Worm (Caenorhabditis elegans): ENCODE results near the gene nsph-4.2.
A peak's percentile ranks its signal among the peaks of the same experiment; 100 is the strongest.
"Not testable (repeated sequence)": the region's sequence is repeated elsewhere in the genome, so short reads cannot be mapped to it uniquely, and the experiment has no call there.

The nsph-4.2 gene

DNA sequence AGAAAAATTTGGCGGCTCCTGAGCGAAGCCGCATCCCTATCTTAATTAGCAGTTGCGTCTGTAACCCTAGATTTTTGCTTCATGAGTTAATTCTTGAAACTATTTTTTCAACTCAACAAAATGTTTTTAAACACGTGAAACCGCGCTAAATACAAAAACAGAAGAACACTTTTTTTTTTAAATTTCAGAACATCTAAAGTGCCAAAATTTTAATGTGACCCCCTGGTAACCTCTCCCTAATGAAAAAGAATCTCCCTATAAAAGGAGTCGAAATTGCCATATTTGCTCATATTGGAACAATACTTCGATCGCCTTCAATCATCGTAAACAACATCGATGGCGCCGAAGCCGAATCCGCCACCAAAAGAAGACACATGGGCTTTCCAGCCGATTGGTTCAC, at the start of gene nsph-4.2:
Gene nsph-4.2, plus strand, starts transcription at position 301 of the 400 bp plus-strand sequence.
- TF ChIP-seq nhr-232, ceh-31, che-1 (tag; optimal IDR thresholded peaks at IDR 0.05): not testable (repeated sequence)

DNA sequence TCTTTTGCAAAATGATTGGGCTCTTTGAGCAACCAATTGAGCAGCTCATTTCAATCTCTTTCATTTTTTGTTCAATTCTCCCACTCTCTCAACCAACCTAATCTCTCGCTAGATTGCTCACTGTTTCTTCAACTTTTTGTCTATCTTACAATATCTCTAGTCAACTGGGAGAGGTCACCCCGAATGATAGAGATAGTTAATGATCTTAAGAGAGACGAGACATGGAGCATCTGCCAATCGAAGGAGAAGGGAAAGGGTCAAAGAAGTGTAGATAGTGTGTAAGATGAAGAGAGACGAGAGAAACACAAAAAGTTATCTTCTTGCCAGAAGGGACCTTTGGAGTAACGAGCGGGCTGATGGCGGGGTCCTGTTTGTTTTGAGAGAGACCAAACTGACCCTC, 49.3 kb upstream of the nsph-4.2 start:
- TF ChIP-seq nhr-11 (tag; optimal IDR thresholded peaks at IDR 0.05), result no peak
- no peak for TF ChIP-seq F13H6.1 (tag; optimal IDR thresholded peaks at IDR 0.05)
- no peak for TF ChIP-seq ceh-6 (GFP tag; optimal IDR thresholded peaks at IDR 0.05)
- no peak for TF ChIP-seq ceh-9 (tag; optimal IDR thresholded peaks at IDR 0.05)
- no peak for TF ChIP-seq ama-1 (optimal IDR thresholded peaks at IDR 0.05)
- TF ChIP-seq ttx-3 (tag; optimal IDR thresholded peaks at IDR 0.05), result no peak
- TF ChIP-seq pha-4 (tag; optimal IDR thresholded peaks at IDR 0.05), result no peak
- TF ChIP-seq eyg-1 (tag; optimal IDR thresholded peaks at IDR 0.05), result no peak
- no peak for TF ChIP-seq ets-4 (tag; optimal IDR thresholded peaks at IDR 0.05)
- TF ChIP-seq K09A11.1 (tag; optimal IDR thresholded peaks at IDR 0.05; ENCODE audit: insufficient read depth), result no peak
- TF ChIP-seq hlh-8 (tag; optimal IDR thresholded peaks at IDR 0.05), result no peak
- TF ChIP-seq sox-2 (GFP tag; IDR thresholded peaks at IDR 0.05), result no peak
- TF ChIP-seq ceh-48 (tag; optimal IDR thresholded peaks at IDR 0.05), result no peak
- TF ChIP-seq mec-3 (tag; optimal IDR thresholded peaks at IDR 0.05; ENCODE audit: borderline replicate concordance), result no peak
- no peak for TF ChIP-seq hlh-13 (GFP tag; optimal IDR thresholded peaks at IDR 0.05)
- TF ChIP-seq syd-9 (tag; optimal IDR thresholded peaks at IDR 0.05), result no peak
- TF ChIP-seq che-1 (tag; optimal IDR thresholded peaks at IDR 0.05), result no peak
- TF ChIP-seq gmeb-2 (tag; optimal IDR thresholded peaks at IDR 0.05), result no peak
- TF ChIP-seq ceh-18 (tag; optimal IDR thresholded peaks at IDR 0.05), result peak; percentile 50
- TF ChIP-seq ahr-1 (tag; optimal IDR thresholded peaks at IDR 0.05), result no peak
- TF ChIP-seq rnt-1 (tag; optimal IDR thresholded peaks at IDR 0.05), result no peak
- TF ChIP-seq ceh-22 (tag; optimal IDR thresholded peaks at IDR 0.05), result peak; percentile 7
- TF ChIP-seq ref-2 (tag; optimal IDR thresholded peaks at IDR 0.05), result peak; percentile 16
- no peak for TF ChIP-seq ceh-31 (tag; optimal IDR thresholded peaks at IDR 0.05)
- no peak for TF ChIP-seq sdc-2 (tag; optimal IDR thresholded peaks at IDR 0.05)
- peak; percentile 58 for TF ChIP-seq unc-55 (GFP tag; optimal IDR thresholded peaks at IDR 0.05)
- TF ChIP-seq elt-2 (tag; optimal IDR thresholded peaks at IDR 0.05), result peak; percentile 14
- TF ChIP-seq unc-42 (tag; optimal IDR thresholded peaks at IDR 0.05), result no peak
- TF ChIP-seq tbx-2 (tag; optimal IDR thresholded peaks at IDR 0.05), result peak; percentile 12
- no peak for TF ChIP-seq K02D7.2 (tag; optimal IDR thresholded peaks at IDR 0.05)
- TF ChIP-seq ceh-24 (tag; optimal IDR thresholded peaks at IDR 0.05), result no peak
- no peak for TF ChIP-seq hlh-15 (tag; optimal IDR thresholded peaks at IDR 0.05)
- peak; percentile 74 for TF ChIP-seq nfya-1 (tag; optimal IDR thresholded peaks at IDR 0.05)
- TF ChIP-seq Y22D7AL.16 (tag; optimal IDR thresholded peaks at IDR 0.05), result no peak

DNA sequence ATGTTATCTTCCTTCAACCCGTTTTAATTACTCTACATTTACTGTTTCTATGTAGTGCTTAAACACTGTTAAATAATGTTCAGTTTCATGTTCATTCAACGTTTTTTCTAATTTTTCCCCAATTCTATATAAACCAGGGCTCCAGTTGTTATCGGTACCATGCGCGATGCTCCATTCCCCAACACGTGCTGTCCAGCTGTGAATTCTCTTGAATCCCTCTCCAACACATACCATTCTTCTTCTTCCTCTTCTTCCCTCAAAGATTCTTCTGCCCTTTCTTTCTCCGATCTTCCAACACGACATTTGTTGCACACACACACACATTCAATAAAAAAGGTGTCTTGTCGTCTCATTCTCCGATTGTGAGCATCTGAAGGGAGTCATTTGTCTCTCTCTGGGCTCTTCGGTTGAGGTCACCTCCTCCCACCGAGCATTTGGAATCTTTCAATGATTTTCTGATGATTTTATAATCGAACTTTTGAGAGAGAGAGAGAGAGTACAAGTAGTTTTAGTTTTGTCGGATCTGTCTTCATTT, 46.5 kb upstream of the nsph-4.2 start:
- TF ChIP-seq rnt-1 (tag; optimal IDR thresholded peaks at IDR 0.05) (no peak), hlh-8 (tag; optimal IDR thresholded peaks at IDR 0.05) (peak; percentile 95)

DNA sequence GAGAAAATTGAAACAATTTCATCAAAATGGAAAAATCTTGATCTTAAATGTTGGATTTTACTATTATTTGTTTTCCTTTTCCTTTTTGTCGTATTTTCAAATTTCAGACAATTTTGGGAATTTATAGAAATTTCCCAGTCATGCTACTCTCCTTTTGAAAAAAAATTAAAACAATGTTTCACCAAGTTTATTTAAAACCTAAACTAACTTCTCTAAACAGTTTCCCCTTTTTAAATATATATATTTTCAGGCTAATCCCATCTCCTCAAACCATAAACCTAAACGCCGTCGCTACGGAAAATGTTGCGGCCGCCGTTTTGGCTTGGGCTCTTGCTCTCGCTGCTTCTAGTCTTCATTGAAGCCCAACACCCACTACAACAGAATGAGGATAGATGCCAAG, 45.6 kb upstream of the nsph-4.2 start, which contains the start of gene lam-1:
Gene lam-1, plus strand, starts transcription at position 301 of the 400 bp plus-strand sequence.
- no peak for TF ChIP-seq sox-4 (tag; optimal IDR thresholded peaks at IDR 0.05)
- no peak for TF ChIP-seq zip-5 (tag; optimal IDR thresholded peaks at IDR 0.05)
- no peak for TF ChIP-seq dve-1 (tag; optimal IDR thresholded peaks at IDR 0.05)

All from whole organism, late embryonic.